Worm (Caenorhabditis elegans) whole organism, late embryonic: ENCODE measurements around the gene Y40B10A.9.

Source experiments
- pha-4 ChIP-seq: fragments of 150-350 bp; optimal IDR thresholded peaks from 2 replicates; lab custom pipeline; 2018; ENCODE audit warnings: missing biosample characterization, missing genetic modification reagents, missing genetic modification characterization
- pqm-1 ChIP-seq: sonication (generic microtip); optimal IDR thresholded peaks from 2 replicates; lab custom pipeline; 2016; ENCODE audit warnings: missing genetic modification characterization, missing compliant biosample characterization
- rnt-1 ChIP-seq: sonication (generic microtip); optimal IDR thresholded peaks from 2 replicates; lab custom pipeline; 2016; ENCODE audit warnings: missing genetic modification characterization, missing compliant biosample characterization
- unc-86 ChIP-seq: sonication (generic microtip); optimal IDR thresholded peaks from 2 replicates; lab custom pipeline; 2016; ENCODE audit warnings: missing genetic modification characterization, missing compliant biosample characterization

- TF ChIP-seq pha-4 (tag; lab: Kevin White, UChicago) = no peak
- TF ChIP-seq unc-86 = no peak
- no peak for TF ChIP-seq rnt-1
- TF ChIP-seq pqm-1 (tag; lab: Kevin White, UChicago) = no peak
Observed at ce11 chrV:2029877-2030276, 42.8 kb downstream of the Y40B10A.9 start, which contains the start of gene F59A7.12.
